Worm (Caenorhabditis elegans) whole organism, mixed stage, embryonic: Measurements from ENCODE around the gene ttr-21.

Experiments
- bed-3 ChIP-seq: fragments of 200-800 bp; sonication (Bioruptor generic); optimal IDR thresholded peaks from 3 replicates; lab custom pipeline; 2018; ENCODE audit warnings: mild to moderate bottlenecking, missing genetic modification characterization, moderate library complexity, missing compliant biosample characterization
- blmp-1 ChIP-seq: fragments of 150-350 bp; optimal IDR thresholded peaks from 2 replicates; lab custom pipeline; 2014; ENCODE audit warnings: missing biosample characterization, missing genetic modification characterization
- ceh-43 ChIP-seq: fragments of 200-800 bp; sonication (Bioruptor generic); optimal IDR thresholded peaks from 2 replicates; lab custom pipeline; 2018; ENCODE audit warnings: mild to moderate bottlenecking, missing genetic modification characterization, moderate library complexity, missing compliant biosample characterization
- ceh-83 ChIP-seq: fragments of 200-800 bp; sonication (Bioruptor generic); optimal IDR thresholded peaks from 2 replicates; lab custom pipeline; 2018; ENCODE audit warnings: mild to moderate bottlenecking, missing genetic modification characterization, missing compliant biosample characterization
- ces-1 ChIP-seq: fragments of 150-350 bp; optimal IDR thresholded peaks from 2 replicates; lab custom pipeline; 2014; ENCODE audit warnings: missing biosample characterization, missing genetic modification reagents, missing genetic modification characterization
- cnd-1 ChIP-seq: fragments of 200-800 bp; sonication (Bioruptor generic); optimal IDR thresholded peaks from 2 replicates; lab custom pipeline; 2018; ENCODE audit warnings: mild to moderate bottlenecking, missing genetic modification characterization, missing compliant biosample characterization
- drap-1 ChIP-seq: fragments of 200-800 bp; sonication (Bioruptor generic); optimal IDR thresholded peaks from 3 replicates; lab custom pipeline; 2018; ENCODE audit warnings: mild to moderate bottlenecking, missing genetic modification characterization, missing compliant biosample characterization
- elt-1 ChIP-seq: sonication (generic microtip); optimal IDR thresholded peaks from 2 replicates; lab custom pipeline; 2017; ENCODE audit warnings: missing genetic modification characterization, mild to moderate bottlenecking, missing compliant biosample characterization, antibody characterized with exemption, moderate library complexity, borderline replicate concordance; ENCODE audit not compliant: insufficient read depth
- elt-3 ChIP-seq: fragments of 150-350 bp; optimal IDR thresholded peaks from 2 replicates; lab custom pipeline; 2014; ENCODE audit warnings: missing biosample characterization, missing genetic modification characterization
- ham-2 ChIP-seq: fragments of 200-800 bp; sonication (Bioruptor generic); optimal IDR thresholded peaks from 2 replicates; lab custom pipeline; 2018; ENCODE audit warnings: mild to moderate bottlenecking, missing genetic modification characterization, missing compliant biosample characterization
- hlh-1 ChIP-seq: fragments of 150-350 bp; optimal IDR thresholded peaks from 2 replicates; lab custom pipeline; 2014; ENCODE audit warnings: missing biosample characterization, missing genetic modification reagents, missing genetic modification characterization
- lin-13 ChIP-seq: fragments of 150-350 bp; optimal IDR thresholded peaks from 2 replicates; lab custom pipeline; 2014; ENCODE audit warnings: missing biosample characterization, missing genetic modification characterization
- lin-32 ChIP-seq: fragments of 200-800 bp; sonication (Bioruptor generic); optimal IDR thresholded peaks from 2 replicates; lab custom pipeline; 2018; ENCODE audit warnings: mild to moderate bottlenecking, missing genetic modification characterization, missing compliant biosample characterization
- lsy-2 ChIP-seq: fragments of 150-350 bp; optimal IDR thresholded peaks from 2 replicates; lab custom pipeline; 2014; ENCODE audit warnings: missing biosample characterization, missing genetic modification characterization
- mab-5 ChIP-seq: fragments of 150-350 bp; optimal IDR thresholded peaks from 2 replicates; lab custom pipeline; 2014; ENCODE audit warnings: missing biosample characterization, missing genetic modification characterization
- mep-1 ChIP-seq: fragments of 150-350 bp; optimal IDR thresholded peaks from 2 replicates; lab custom pipeline; 2017; ENCODE audit warnings: missing biosample characterization, missing genetic modification reagents, missing genetic modification characterization, inconsistent platforms
- mls-2 ChIP-seq: sonication (generic microtip); optimal IDR thresholded peaks from 2 replicates; lab custom pipeline; 2016; ENCODE audit warnings: mild to moderate bottlenecking, missing genetic modification characterization, moderate library complexity, missing compliant biosample characterization
- nhr-12 ChIP-seq: fragments of 150-350 bp; optimal IDR thresholded peaks from 2 replicates; lab custom pipeline; 2014; ENCODE audit warnings: missing biosample characterization, missing genetic modification characterization
- nhr-2 ChIP-seq: fragments of 150-350 bp; optimal IDR thresholded peaks from 2 replicates; lab custom pipeline; 2014; ENCODE audit warnings: missing biosample characterization, missing genetic modification characterization
- nhr-237 ChIP-seq: fragments of 150-350 bp; optimal IDR thresholded peaks from 2 replicates; lab custom pipeline; 2014; ENCODE audit warnings: missing biosample characterization, missing genetic modification characterization
- nhr-28 ChIP-seq: fragments of 150-350 bp; optimal IDR thresholded peaks from 2 replicates; lab custom pipeline; 2014; ENCODE audit warnings: missing biosample characterization, missing genetic modification characterization
- nhr-76 ChIP-seq: sonication (generic microtip); optimal IDR thresholded peaks from 2 replicates; lab custom pipeline; 2017; ENCODE audit warnings: missing biosample characterization, missing genetic modification characterization
- pha-4 ChIP-seq: fragments of 150-350 bp; optimal IDR thresholded peaks from 2 replicates; lab custom pipeline; 2018; ENCODE audit warnings: missing biosample characterization, missing genetic modification reagents, missing genetic modification characterization
- snpc-4 ChIP-seq: fragments of 150-350 bp; optimal IDR thresholded peaks from 2 replicates; lab custom pipeline; 2014; ENCODE audit warnings: missing biosample characterization, missing genetic modification characterization
- sptf-1 ChIP-seq: sonication (generic microtip); optimal IDR thresholded peaks from 2 replicates; lab custom pipeline; 2017; ENCODE audit warnings: mild to moderate bottlenecking, missing genetic modification characterization, moderate library complexity, missing compliant biosample characterization
- tbx-8 ChIP-seq: fragments of 200-800 bp; sonication (Bioruptor generic); optimal IDR thresholded peaks from 2 replicates; lab custom pipeline; 2018; ENCODE audit warnings: mild to moderate bottlenecking, missing genetic modification characterization, moderate library complexity, missing compliant biosample characterization
- unc-120 ChIP-seq: sonication (generic microtip); optimal IDR thresholded peaks from 2 replicates; lab custom pipeline; 2017; ENCODE audit warnings: missing genetic modification characterization, missing compliant biosample characterization; ENCODE audit not compliant: poor library complexity, severe bottlenecking
- unc-39 ChIP-seq: fragments of 150-350 bp; optimal IDR thresholded peaks from 2 replicates; lab custom pipeline; 2014; ENCODE audit warnings: missing biosample characterization, missing genetic modification characterization
- unc-62 ChIP-seq: fragments of 150-350 bp; optimal IDR thresholded peaks from 2 replicates; lab custom pipeline; 2014; ENCODE audit warnings: missing biosample characterization, missing genetic modification reagents, missing genetic modification characterization
- zip-8 ChIP-seq: fragments of 150-350 bp; optimal IDR thresholded peaks from 2 replicates; lab custom pipeline; 2014; ENCODE audit warnings: missing biosample characterization, missing genetic modification characterization
- ztf-11 ChIP-seq: fragments of 150-350 bp; optimal IDR thresholded peaks from 2 replicates; lab custom pipeline; 2014; ENCODE audit warnings: missing biosample characterization, missing genetic modification characterization

The ttr-21 gene

DNA sequence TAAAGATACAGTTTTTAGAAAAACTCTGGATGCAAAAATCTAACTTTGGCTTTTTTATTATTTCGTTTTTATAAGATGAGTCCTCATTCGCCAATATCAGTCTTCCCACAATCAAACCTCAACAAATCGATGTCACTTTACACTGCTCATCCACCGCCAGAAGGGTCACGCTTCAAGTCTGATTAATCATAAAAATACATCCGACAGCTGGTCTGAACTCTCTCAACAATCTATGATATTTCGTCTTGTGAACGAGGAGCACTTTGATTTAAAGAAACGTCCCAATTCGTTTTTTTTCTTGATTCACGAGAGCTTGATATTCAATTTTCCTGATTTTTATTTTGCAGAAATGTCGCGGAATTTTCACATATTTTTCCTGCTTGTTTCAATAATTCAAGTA is 26.3 kb downstream of the ttr-21 start, which contains the start of gene nrf-5:
TSS of gene nrf-5 (plus strand) at position 348 of the 400 bp plus-strand sequence.
- TF ChIP-seq ces-1 (GFP tag; lab: Kevin White, UChicago) (no peak), hlh-1 (tag; lab: Kevin White, UChicago) (peak; percentile 64)

DNA sequence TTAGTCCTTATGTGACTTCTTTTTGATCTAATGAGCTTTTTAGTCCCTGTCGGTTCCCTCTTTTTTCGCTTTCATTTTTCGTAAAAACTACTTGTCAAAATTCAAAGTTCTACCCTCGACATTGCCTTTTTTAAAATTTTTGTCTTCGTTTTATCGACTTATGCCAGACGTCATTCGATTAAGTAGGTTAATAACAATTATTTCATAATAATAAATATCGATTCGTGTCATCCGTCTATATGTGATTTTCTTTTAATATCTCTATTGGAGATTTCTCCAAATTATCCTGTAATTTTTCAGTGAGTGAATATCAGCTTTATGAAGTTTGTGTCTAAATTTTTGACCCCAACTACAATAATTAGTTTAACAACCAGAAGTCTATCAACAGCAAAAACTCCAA is 31.5 kb downstream of the ttr-21 start, which contains the start of gene hpo-31:
TSS of gene hpo-31 (plus strand) at position 301 of the 400 bp plus-strand sequence.
- no peak for TF ChIP-seq zip-8 (tag; lab: Kevin White, UChicago)
- no peak for TF ChIP-seq ceh-83 (GFP tag; lab: Kevin White, UChicago)
- no peak for TF ChIP-seq nhr-12 (tag; lab: Kevin White, UChicago)
- TF ChIP-seq mls-2 (tag; lab: Kevin White, UChicago) = no peak
- no peak for TF ChIP-seq nhr-28 (tag; lab: Kevin White, UChicago)
- TF ChIP-seq tbx-8 (GFP tag; lab: Kevin White, UChicago) = no peak
- no peak for TF ChIP-seq ces-1 (GFP tag; lab: Kevin White, UChicago)
- TF ChIP-seq mab-5 (tag; lab: Kevin White, UChicago) = no peak
- no peak for TF ChIP-seq ceh-43 (GFP tag; lab: Kevin White, UChicago)
- TF ChIP-seq elt-3 (tag; lab: Kevin White, UChicago) = no peak

DNA sequence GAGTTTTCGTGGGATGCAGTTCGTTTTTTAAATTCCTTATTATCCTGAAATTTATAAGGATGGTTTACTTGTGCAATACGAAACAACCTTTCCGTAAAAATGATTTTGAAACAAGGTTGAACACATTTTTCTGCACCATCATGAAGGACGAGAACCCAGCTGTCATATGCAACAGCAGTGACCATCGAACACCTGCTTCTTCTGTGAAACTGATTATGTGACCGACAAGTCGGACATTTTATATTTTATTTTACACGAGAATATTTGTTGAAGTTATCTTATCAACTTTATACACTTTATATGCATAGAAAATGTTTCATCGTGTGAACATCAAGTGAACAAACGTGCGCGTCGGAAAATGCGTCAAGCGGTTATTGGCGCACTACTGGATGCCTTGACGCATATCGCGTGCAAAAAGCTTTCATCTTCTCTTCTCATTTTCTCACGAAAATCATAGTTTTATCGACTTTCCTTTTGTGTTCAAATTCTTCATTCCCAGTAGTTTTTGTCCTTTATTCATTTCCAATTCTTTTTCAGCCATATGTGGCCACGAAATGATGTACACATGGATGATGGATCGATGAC is 35.3 kb downstream of the ttr-21 start, which contains the start of gene sel-10:
TSS of gene sel-10 (plus strand) at position 538 of the 585 bp plus-strand sequence.
- TF ChIP-seq lsy-2 (peak; percentile 67), cnd-1 (tag; lab: Kevin White, UChicago) (no peak), ces-1 (GFP tag; lab: Kevin White, UChicago) (no peak), elt-3 (tag; lab: Kevin White, UChicago) (no peak), snpc-4 (tag; lab: Kevin White, UChicago) (no peak), nhr-12 (tag; lab: Kevin White, UChicago) (no peak), ceh-43 (GFP tag; lab: Kevin White, UChicago) (no peak), lin-32 (GFP tag; lab: Kevin White, UChicago) (peak; percentile 55), mab-5 (tag; lab: Kevin White, UChicago) (no peak), mep-1 (tag; lab: Kevin White, UChicago) (peak; percentile 63), drap-1 (GFP tag; lab: Kevin White, UChicago) (peak; percentile 23), nhr-76 (tag; lab: Kevin White, UChicago) (no peak), lin-13 (tag; lab: Kevin White, UChicago) (peak; percentile 61), nhr-237 (tag; lab: Kevin White, UChicago) (no peak), pha-4 (tag; lab: Kevin White, UChicago) (peak; percentile 60), tbx-8 (GFP tag; lab: Kevin White, UChicago) (no peak), sptf-1 (tag; lab: Kevin White, UChicago) (no peak), hlh-1 (tag; lab: Kevin White, UChicago) (peak; percentile 51), elt-1 (tag; lab: Kevin White, UChicago) (no peak), ceh-83 (GFP tag; lab: Kevin White, UChicago) (no peak), nhr-28 (tag; lab: Kevin White, UChicago) (no peak), bed-3 (no peak), mls-2 (tag; lab: Kevin White, UChicago) (no peak)

DNA sequence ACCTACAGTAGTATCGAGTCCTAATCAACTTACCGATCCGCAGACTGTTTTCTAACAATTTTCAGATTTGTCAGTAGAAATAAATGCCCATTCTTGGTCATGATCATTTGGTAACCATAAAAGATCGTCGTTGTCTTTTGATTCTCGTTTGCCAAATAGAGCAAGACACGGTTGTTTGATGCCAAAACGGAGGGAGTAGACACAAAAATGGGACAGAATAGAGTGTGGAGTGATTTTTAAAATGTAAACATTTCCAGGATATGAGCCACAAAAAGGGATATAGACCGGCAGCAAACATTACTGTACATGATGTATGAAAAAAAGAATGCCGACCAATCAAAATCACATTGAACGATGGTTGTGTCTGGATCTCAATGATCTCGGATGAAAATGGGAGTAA is 37.3 kb downstream of the ttr-21 start, which contains the start of gene F55B12.2:
TSS of gene F55B12.2 (minus strand) at position 101 of the 400 bp plus-strand sequence.
- TF ChIP-seq drap-1 (GFP tag; lab: Kevin White, UChicago) (no peak), ceh-83 (GFP tag; lab: Kevin White, UChicago) (no peak), mab-5 (tag; lab: Kevin White, UChicago) (no peak), bed-3 (no peak), unc-62 (GFP tag; lab: Kevin White, UChicago) (no peak), snpc-4 (tag; lab: Kevin White, UChicago) (no peak), nhr-76 (tag; lab: Kevin White, UChicago) (no peak), mep-1 (tag; lab: Kevin White, UChicago) (no peak), ham-2 (GFP tag; lab: Kevin White, UChicago) (no peak), blmp-1 (no peak), lin-13 (tag; lab: Kevin White, UChicago) (no peak), lin-32 (GFP tag; lab: Kevin White, UChicago) (no peak), nhr-28 (tag; lab: Kevin White, UChicago) (no peak), elt-3 (tag; lab: Kevin White, UChicago) (no peak)

DNA sequence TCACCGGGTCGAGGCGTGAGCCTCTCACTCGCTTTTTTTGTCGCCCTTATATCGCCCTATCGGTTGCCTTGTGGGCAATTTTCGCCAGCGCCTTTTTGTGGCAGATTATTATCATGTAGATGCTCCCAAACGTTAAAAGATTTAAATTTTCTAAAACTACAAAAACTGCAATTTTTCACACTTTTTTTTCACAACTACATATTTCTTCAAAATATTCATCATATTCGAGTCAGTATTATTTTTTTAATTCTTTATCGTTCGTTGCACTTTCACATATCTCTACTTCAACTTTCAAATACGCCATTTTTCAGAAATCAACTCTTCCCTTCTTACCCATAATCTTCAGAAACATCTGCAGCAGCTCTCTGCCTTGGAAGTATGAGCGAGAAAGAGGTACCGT is 41.3 kb downstream of the ttr-21 start, which contains the start of gene ceh-24:
TSS of gene ceh-24 (plus strand) at position 301 of the 400 bp plus-strand sequence.
- TF ChIP-seq elt-1 (tag; lab: Kevin White, UChicago) (no peak), mls-2 (tag; lab: Kevin White, UChicago) (no peak), ceh-43 (GFP tag; lab: Kevin White, UChicago) (no peak), unc-39 (tag; lab: Kevin White, UChicago) (no peak), tbx-8 (GFP tag; lab: Kevin White, UChicago) (no peak), cnd-1 (tag; lab: Kevin White, UChicago) (no peak), hlh-1 (tag; lab: Kevin White, UChicago) (no peak), lsy-2 (no peak), unc-120 (tag; lab: Kevin White, UChicago) (no peak), ztf-11 (tag; lab: Kevin White, UChicago) (no peak), lin-32 (GFP tag; lab: Kevin White, UChicago) (no peak), mep-1 (tag; lab: Kevin White, UChicago) (no peak), nhr-2 (no peak), lin-13 (tag; lab: Kevin White, UChicago) (no peak), zip-8 (tag; lab: Kevin White, UChicago) (no peak)
